Fruit fly (Drosophila melanogaster): ENCODE results near the gene CG2211.

- TF ChIP-seq Dll (optimal IDR thresholded peaks at IDR 0.05) (no peak), pan (optimal IDR thresholded peaks at IDR 0.05) (no peak), CG8478 (optimal IDR thresholded peaks at IDR 0.05) (no peak), usp (GFP tag; optimal IDR thresholded peaks at IDR 0.05) (no peak), EcR (GFP tag; optimal IDR thresholded peaks at IDR 0.05) (no peak)
Observed at dm6 chr3L:1313039-1313766, 22.0 kb downstream of the CG2211 start, which contains the start of the genes sturkopf and Herc4.

All from whole organism.